Fruit fly (Drosophila melanogaster) whole organism, embryonic: ENCODE data around the gene msn.

Experiments
- Ada2b ChIP-seq: fragments of 200-800 bp; sonication (Bioruptor generic); IDR thresholded peaks from 2 replicates; pipeline ENCODE4 v1.3.6; 2022; ENCODE audit warnings: missing biosample characterization, missing genetic modification characterization
- Antp ChIP-seq: fragments of 200-800 bp; sonication (Bioruptor generic); optimal IDR thresholded peaks from 3 replicates; lab custom pipeline; 2016; ENCODE audit warnings: missing biosample characterization, missing genetic modification characterization
- BEAF-32 ChIP-seq: fragments of 200-800 bp; sonication (Bioruptor generic); optimal IDR thresholded peaks from 3 replicates; lab custom pipeline; 2017; ENCODE audit warnings: missing biosample characterization, missing genetic modification characterization, mild to moderate bottlenecking, moderate library complexity, missing genetic modification reagents
- Bdp1 ChIP-seq: fragments of 200-800 bp; sonication (Bioruptor generic); optimal IDR thresholded peaks from 3 replicates; lab custom pipeline; 2016; ENCODE audit warnings: missing biosample characterization, missing genetic modification characterization
- CG10147 ChIP-seq: fragments of 200-800 bp; sonication (Bioruptor generic); optimal IDR thresholded peaks from 2 replicates; lab custom pipeline; 2019; ENCODE audit warnings: missing biosample characterization, mild to moderate bottlenecking, missing genetic modification characterization, moderate library complexity
- CG10366 ChIP-seq: fragments of 200-800 bp; sonication (Bioruptor generic); IDR thresholded peaks from 2 replicates; pipeline ENCODE4 v1.3.6; 2022; ENCODE audit warnings: missing biosample characterization, missing genetic modification characterization
- CG10431 ChIP-seq: fragments of 200-800 bp; sonication (Bioruptor generic); optimal IDR thresholded peaks from 3 replicates; lab custom pipeline; 2018; ENCODE audit warnings: missing biosample characterization, mild to moderate bottlenecking, missing genetic modification characterization
- CG11456 ChIP-seq: fragments of 200-800 bp; sonication (Bioruptor generic); IDR thresholded peaks from 3 replicates; pipeline ENCODE4 v1.3.6; 2022; ENCODE audit warnings: missing biosample characterization, missing genetic modification characterization
- CG11504 ChIP-seq: fragments of 200-800 bp; sonication (Bioruptor generic); optimal IDR thresholded peaks from 3 replicates; lab custom pipeline; 2019; ENCODE audit warnings: missing biosample characterization, mild to moderate bottlenecking, missing genetic modification characterization, moderate library complexity
- CG11696 ChIP-seq: fragments of 200-800 bp; sonication (Bioruptor generic); IDR thresholded peaks from 2 replicates; pipeline ENCODE4 v1.3.6; 2022; ENCODE audit warnings: missing biosample characterization, missing genetic modification characterization
- CG12071 ChIP-seq: fragments of 200-800 bp; sonication (Bioruptor generic); optimal IDR thresholded peaks from 3 replicates; lab custom pipeline; 2018; ENCODE audit warnings: missing biosample characterization, mild to moderate bottlenecking, missing genetic modification characterization
- CG12299 ChIP-seq: fragments of 200-800 bp; sonication (Bioruptor generic); optimal IDR thresholded peaks from 2 replicates; lab custom pipeline; 2018; ENCODE audit warnings: missing biosample characterization, mild to moderate bottlenecking, missing genetic modification characterization
- CG12391 ChIP-seq: fragments of 200-800 bp; sonication (Bioruptor generic); optimal IDR thresholded peaks from 3 replicates; lab custom pipeline; 2018; ENCODE audit warnings: missing biosample characterization, mild to moderate bottlenecking, missing genetic modification characterization, moderate library complexity
- CG14441 ChIP-seq: fragments of 200-800 bp; sonication (Bioruptor generic); IDR thresholded peaks from 2 replicates; pipeline ENCODE4 v1.3.6; 2022; ENCODE audit warnings: missing biosample characterization, missing genetic modification characterization
- CG14667 ChIP-seq: fragments of 200-800 bp; sonication (Bioruptor generic); IDR thresholded peaks from 2 replicates; pipeline ENCODE4 v1.3.6; 2022; ENCODE audit warnings: missing biosample characterization, missing genetic modification characterization
- CG14860 ChIP-seq: fragments of 200-800 bp; sonication (Bioruptor generic); IDR thresholded peaks from 3 replicates; pipeline ENCODE4 v1.3.6; 2022; ENCODE audit warnings: missing biosample characterization, missing genetic modification characterization; ENCODE audit not compliant: partially characterized antibody
- CG1647 ChIP-seq: fragments of 200-800 bp; sonication (Bioruptor generic); optimal IDR thresholded peaks from 3 replicates; lab custom pipeline; 2016; ENCODE audit warnings: missing biosample characterization, missing genetic modification characterization
- CG18599 ChIP-seq: fragments of 200-800 bp; sonication (Bioruptor generic); optimal IDR thresholded peaks from 3 replicates; lab custom pipeline; 2017; ENCODE audit warnings: missing biosample characterization, missing genetic modification characterization, mild to moderate bottlenecking, moderate library complexity, missing genetic modification reagents
- CG2129 ChIP-seq: fragments of 200-800 bp; sonication (Bioruptor generic); IDR thresholded peaks from 2 replicates; pipeline ENCODE4 v1.3.6; 2022; ENCODE audit warnings: missing biosample characterization, missing genetic modification characterization; ENCODE audit not compliant: partially characterized antibody
- CG30403 ChIP-seq: fragments of 200-800 bp; sonication (Bioruptor generic); optimal IDR thresholded peaks from 3 replicates; lab custom pipeline; 2016; ENCODE audit warnings: missing biosample characterization, missing genetic modification characterization
- CG3065 ChIP-seq: fragments of 200-800 bp; sonication (Bioruptor generic); optimal IDR thresholded peaks from 2 replicates; lab custom pipeline; 2016; ENCODE audit warnings: missing biosample characterization, missing genetic modification characterization
- CG31224 ChIP-seq: fragments of 200-800 bp; sonication (Bioruptor generic); IDR thresholded peaks from 2 replicates; pipeline ENCODE4 v1.3.6; 2022; ENCODE audit warnings: missing biosample characterization, missing genetic modification characterization
- CG4424 ChIP-seq: fragments of 200-800 bp; sonication (Bioruptor generic); optimal IDR thresholded peaks from 3 replicates; lab custom pipeline; 2016; ENCODE audit warnings: missing biosample characterization, missing genetic modification characterization
- CG4707 ChIP-seq: fragments of 200-800 bp; sonication (Bioruptor generic); optimal IDR thresholded peaks from 2 replicates; lab custom pipeline; 2018; ENCODE audit warnings: missing biosample characterization, mild to moderate bottlenecking, missing genetic modification characterization, moderate library complexity
- CG7271 ChIP-seq: fragments of 200-800 bp; sonication (Bioruptor generic); optimal IDR thresholded peaks from 2 replicates; lab custom pipeline; 2018; ENCODE audit warnings: missing biosample characterization, mild to moderate bottlenecking, missing genetic modification characterization, moderate library complexity
- CG7745 ChIP-seq: fragments of 200-800 bp; sonication (Bioruptor generic); optimal IDR thresholded peaks from 2 replicates; lab custom pipeline; 2018; ENCODE audit warnings: missing biosample characterization, mild to moderate bottlenecking, missing genetic modification characterization, moderate library complexity
- CG7963 ChIP-seq: fragments of 200-800 bp; sonication (Bioruptor generic); IDR thresholded peaks from 3 replicates; pipeline ENCODE4 v1.3.6; 2022; ENCODE audit warnings: missing biosample characterization, missing genetic modification characterization; ENCODE audit not compliant: partially characterized antibody
- CG8281 ChIP-seq: fragments of 200-800 bp; sonication (Bioruptor generic); optimal IDR thresholded peaks from 2 replicates; lab custom pipeline; 2018; ENCODE audit warnings: missing biosample characterization, mild to moderate bottlenecking, missing genetic modification characterization, moderate library complexity
- CG8359 ChIP-seq: fragments of 200-800 bp; sonication (Bioruptor generic); optimal IDR thresholded peaks from 2 replicates; lab custom pipeline; 2017; ENCODE audit warnings: missing biosample characterization, mild to moderate bottlenecking, missing genetic modification characterization, borderline replicate concordance
- CG9817 ChIP-seq: fragments of 200-800 bp; sonication (Bioruptor generic); optimal IDR thresholded peaks from 2 replicates; lab custom pipeline; 2018; ENCODE audit warnings: missing biosample characterization, mild to moderate bottlenecking, missing genetic modification characterization, moderate library complexity
- Chrac-16 ChIP-seq: fragments of 200-800 bp; sonication (Bioruptor generic); optimal IDR thresholded peaks from 3 replicates; lab custom pipeline; 2016; ENCODE audit warnings: missing biosample characterization, missing genetic modification characterization
- Dad ChIP-seq: fragments of 200-800 bp; sonication (Bioruptor generic); optimal IDR thresholded peaks from 3 replicates; lab custom pipeline; 2016; ENCODE audit warnings: missing biosample characterization, missing genetic modification characterization
- Elba2 ChIP-seq: fragments of 200-800 bp; sonication (Bioruptor generic); optimal IDR thresholded peaks from 3 replicates; lab custom pipeline; 2016; ENCODE audit warnings: missing biosample characterization, missing genetic modification characterization
- Lim3 ChIP-seq: fragments of 200-800 bp; sonication (Bioruptor generic); IDR thresholded peaks from 2 replicates; pipeline ENCODE4 v1.3.6; 2022; ENCODE audit warnings: missing biosample characterization, missing genetic modification characterization
- Ptx1 ChIP-seq: fragments of 200-800 bp; sonication (Bioruptor generic); IDR thresholded peaks from 2 replicates; pipeline ENCODE4 v1.3.6; 2022; ENCODE audit warnings: missing biosample characterization, missing genetic modification characterization
- ato ChIP-seq: fragments of 200-800 bp; sonication (Bioruptor generic); IDR thresholded peaks from 2 replicates; pipeline ENCODE4 v1.3.6; 2022; ENCODE audit warnings: missing biosample characterization, missing genetic modification characterization; ENCODE audit not compliant: partially characterized antibody
- bab2 ChIP-seq: fragments of 200-800 bp; sonication (Bioruptor generic); optimal IDR thresholded peaks from 2 replicates; lab custom pipeline; 2016; ENCODE audit warnings: missing biosample characterization, missing genetic modification characterization
- crc ChIP-seq: fragments of 200-800 bp; sonication (Bioruptor generic); optimal IDR thresholded peaks from 2 replicates; lab custom pipeline; 2016; ENCODE audit warnings: missing biosample characterization, missing genetic modification characterization
- dm ChIP-seq: fragments of 200-800 bp; sonication (Bioruptor generic); optimal IDR thresholded peaks from 3 replicates; lab custom pipeline; 2016; ENCODE audit warnings: missing biosample characterization, missing genetic modification characterization
- h ChIP-seq: fragments of >200 bp; optimal IDR thresholded peaks from 2 replicates; lab custom pipeline; 2017
- ken ChIP-seq: fragments of 200-800 bp; sonication (Bioruptor generic); IDR thresholded peaks from 3 replicates; pipeline ENCODE4 v1.3.6; 2022; ENCODE audit warnings: missing biosample characterization, missing genetic modification characterization
- knrl ChIP-seq: fragments of 200-800 bp; sonication (Bioruptor generic); IDR thresholded peaks from 3 replicates; pipeline ENCODE4 v1.3.6; 2022; ENCODE audit warnings: missing biosample characterization, missing genetic modification characterization; ENCODE audit not compliant: partially characterized antibody
- lmd ChIP-seq: fragments of 200-800 bp; sonication (Bioruptor generic); IDR thresholded peaks from 2 replicates; pipeline ENCODE4 v1.3.6; 2022; ENCODE audit warnings: missing biosample characterization, missing genetic modification characterization
- mld ChIP-seq: fragments of 200-800 bp; sonication (Bioruptor generic); IDR thresholded peaks from 3 replicates; pipeline ENCODE4 v1.3.6; 2022; ENCODE audit warnings: missing biosample characterization, missing genetic modification characterization; ENCODE audit not compliant: partially characterized antibody
- nau ChIP-seq: fragments of 200-800 bp; sonication (Bioruptor generic); optimal IDR thresholded peaks from 3 replicates; lab custom pipeline; 2017; ENCODE audit warnings: missing biosample characterization, mild to moderate bottlenecking, missing genetic modification characterization, missing genetic modification reagents
- nom ChIP-seq: fragments of 200-800 bp; sonication (Bioruptor generic); optimal IDR thresholded peaks from 2 replicates; lab custom pipeline; 2017; ENCODE audit warnings: missing biosample characterization, missing genetic modification characterization, mild to moderate bottlenecking, moderate library complexity, missing genetic modification reagents
- org-1 ChIP-seq: fragments of 200-800 bp; sonication (Bioruptor generic); optimal IDR thresholded peaks from 2 replicates; lab custom pipeline; 2017; ENCODE audit warnings: missing biosample characterization, missing genetic modification characterization
- zen2 ChIP-seq: fragments of 200-800 bp; sonication (Bioruptor generic); IDR thresholded peaks from 3 replicates; pipeline ENCODE4 v1.3.6; 2022; ENCODE audit warnings: missing biosample characterization, missing genetic modification characterization; ENCODE audit not compliant: partially characterized antibody
- zfh2 ChIP-seq: fragments of 200-800 bp; sonication (Bioruptor generic); optimal IDR thresholded peaks from 2 replicates; lab custom pipeline; 2016; ENCODE audit warnings: missing biosample characterization, missing genetic modification characterization

msn gene

dm6 chr3L:2531386-2532176 is 54.8 kb downstream of the msn start (continued):
- TF ChIP-seq Chrac-16: peak; percentile 64
- peak; percentile 41 for TF ChIP-seq bab2 (GFP tag; lab: Kevin White, UChicago)
- peak; percentile 80 for TF ChIP-seq CG10431 (GFP tag; lab: Kevin White, UChicago)
- TF ChIP-seq zen2: no peak
- no peak for TF ChIP-seq CG8359 (GFP tag; lab: Kevin White, UChicago)
- TF ChIP-seq BEAF-32 (GFP tag; lab: Kevin White, UChicago): peak; percentile 30
- TF ChIP-seq ato (GFP tag; lab: Robert Waterston, UW): no peak
- TF ChIP-seq CG30403 (GFP tag; lab: Kevin White, UChicago): peak; percentile 36
- TF ChIP-seq CG31224 (GFP tag; lab: Robert Waterston, UW): peak; percentile 53
- TF ChIP-seq CG9817 (tag; lab: Kevin White, UChicago): peak; percentile 57
- peak; percentile 80 for TF ChIP-seq CG12071
- peak; percentile 68 for TF ChIP-seq CG3065 (GFP tag; lab: Kevin White, UChicago)
- TF ChIP-seq CG11504 (tag; lab: Kevin White, UChicago): peak; percentile 75
- TF ChIP-seq Ptx1 (GFP tag; lab: Robert Waterston, UW): peak; percentile 77
- no peak for TF ChIP-seq crc (GFP tag; lab: Kevin White, UChicago)
- peak; percentile 55 for TF ChIP-seq CG10147
- peak; percentile 57 for TF ChIP-seq CG14667
- peak; percentile 37 for TF ChIP-seq zfh2
- no peak for TF ChIP-seq CG7963 (GFP tag; lab: Robert Waterston, UW)
- TF ChIP-seq CG2129 (GFP tag; lab: Robert Waterston, UW): no peak
- TF ChIP-seq CG4707 (GFP tag; lab: Kevin White, UChicago): peak; percentile 74
- peak; percentile 74 for TF ChIP-seq knrl
- peak; percentile 83 for TF ChIP-seq CG7745 (tag; lab: Kevin White, UChicago)
- TF ChIP-seq CG8281 (tag; lab: Kevin White, UChicago): peak; percentile 95
- TF ChIP-seq lmd (GFP tag; lab: Robert Waterston, UW): peak; percentile 80
- no peak for TF ChIP-seq h (lab: Kevin White, UChicago)
- TF ChIP-seq CG14441 (GFP tag; lab: Robert Waterston, UW): peak; percentile 66
- TF ChIP-seq CG12299 (tag; lab: Kevin White, UChicago): peak; percentile 69
- peak; percentile 13 for TF ChIP-seq Elba2 (GFP tag; lab: Kevin White, UChicago)
- TF ChIP-seq mld (GFP tag; lab: Robert Waterston, UW): no peak
- TF ChIP-seq Lim3 (GFP tag; lab: Robert Waterston, UW): no peak
- TF ChIP-seq Ada2b (GFP tag; lab: Robert Waterston, UW): peak; percentile 80
- TF ChIP-seq Bdp1 (GFP tag; lab: Kevin White, UChicago): peak; percentile 56
- peak; percentile 52 for TF ChIP-seq CG1647 (GFP tag; lab: Kevin White, UChicago)
- no peak for TF ChIP-seq CG14860
- peak; percentile 60 for TF ChIP-seq CG18599
- TF ChIP-seq nom (GFP tag; lab: Kevin White, UChicago): no peak
- TF ChIP-seq CG7271 (tag; lab: Kevin White, UChicago): peak; percentile 34
- peak; percentile 56 for TF ChIP-seq nau (GFP tag; lab: Kevin White, UChicago)
- peak; percentile 89 for TF ChIP-seq CG11456
- TF ChIP-seq CG12391 (tag; lab: Kevin White, UChicago): peak; percentile 73
- TF ChIP-seq dm: peak; percentile 37
- TF ChIP-seq ken (GFP tag; lab: Robert Waterston, UW): peak; percentile 77
- TF ChIP-seq Dad (GFP tag; lab: Kevin White, UChicago): peak; percentile 63
- peak; percentile 34 for TF ChIP-seq org-1 (GFP tag; lab: Kevin White, UChicago)
- TF ChIP-seq CG10366 (GFP tag; lab: Robert Waterston, UW): peak; percentile 73
- TF ChIP-seq CG11696 (GFP tag; lab: Robert Waterston, UW): peak; percentile 68
- TF ChIP-seq Antp (GFP tag; lab: Kevin White, UChicago): peak; percentile 45
- TF ChIP-seq CG4424 (GFP tag; lab: Kevin White, UChicago): peak; percentile 66
